Worm (Caenorhabditis elegans): Measurements from ENCODE around the gene B0252.1.

DNA sequence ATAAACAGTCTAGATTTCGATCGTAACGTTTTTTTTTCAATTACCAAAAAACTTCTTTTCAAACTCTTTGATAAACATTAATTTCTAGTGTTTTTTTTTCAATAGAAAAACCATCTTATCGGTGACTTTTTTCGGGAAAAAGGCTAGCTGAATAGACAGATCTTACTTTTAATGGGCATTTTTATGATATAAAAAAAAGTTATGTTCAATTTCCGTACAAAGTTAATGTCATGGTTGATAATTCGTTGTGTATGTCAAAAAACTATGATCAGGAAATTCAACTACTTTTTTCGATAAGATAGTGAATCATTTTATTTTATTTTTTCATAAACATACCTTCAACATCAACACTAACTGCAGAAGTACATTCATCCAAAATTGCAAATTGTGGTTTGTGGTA is 34.9 kb upstream of the B0252.1 start:
- TF ChIP-seq tbx-2 (tag; optimal IDR thresholded peaks at IDR 0.05) (no peak), nhr-28 (tag; optimal IDR thresholded peaks at IDR 0.05) (no peak), lin-39 (tag; optimal IDR thresholded peaks at IDR 0.05) (no peak), ama-1 (optimal IDR thresholded peaks at IDR 0.05) (no peak), aly-2 (tag; optimal IDR thresholded peaks at IDR 0.05) (no peak), fos-1 (tag; optimal IDR thresholded peaks at IDR 0.05) (no peak), unc-62 (GFP tag; optimal IDR thresholded peaks at IDR 0.05) (no peak), sox-4 (tag; optimal IDR thresholded peaks at IDR 0.05) (no peak)
